Worm (Caenorhabditis elegans): ENCODE results near the gene galt-1.

Gene galt-1

DNA sequence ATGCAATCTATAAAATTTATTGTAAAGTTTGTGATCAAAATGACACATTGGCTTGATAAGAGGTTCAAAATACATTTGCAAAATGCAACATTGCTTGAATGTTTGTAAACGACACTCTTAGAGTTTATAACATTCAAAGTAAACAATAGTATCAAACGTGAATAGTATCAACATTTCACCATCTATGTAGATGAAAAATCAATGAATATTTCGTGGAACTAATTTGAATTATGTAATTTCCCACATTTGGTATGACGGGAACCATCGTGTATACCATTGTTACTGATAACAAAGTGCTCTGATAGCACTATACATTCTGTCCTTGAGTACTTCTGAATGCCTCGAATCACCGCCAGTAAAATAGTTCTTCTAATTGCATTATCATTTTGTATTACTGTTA, at the start of gene galt-1:
Gene galt-1 (plus strand): TSS at position 318 of the 400 bp plus-strand sequence.
- no peak for TF ChIP-seq tab-1 (GFP tag; IDR thresholded peaks at IDR 0.05)
- TF ChIP-seq ztf-29 (GFP tag; IDR thresholded peaks at IDR 0.05): no peak
- TF ChIP-seq ztf-23 (GFP tag; IDR thresholded peaks at IDR 0.05): no peak
- no peak for TF ChIP-seq flt-1 (GFP tag; IDR thresholded peaks at IDR 0.05)
- TF ChIP-seq klf-2 (GFP tag; conservative IDR thresholded peaks at IDR 0.05): no peak

DNA sequence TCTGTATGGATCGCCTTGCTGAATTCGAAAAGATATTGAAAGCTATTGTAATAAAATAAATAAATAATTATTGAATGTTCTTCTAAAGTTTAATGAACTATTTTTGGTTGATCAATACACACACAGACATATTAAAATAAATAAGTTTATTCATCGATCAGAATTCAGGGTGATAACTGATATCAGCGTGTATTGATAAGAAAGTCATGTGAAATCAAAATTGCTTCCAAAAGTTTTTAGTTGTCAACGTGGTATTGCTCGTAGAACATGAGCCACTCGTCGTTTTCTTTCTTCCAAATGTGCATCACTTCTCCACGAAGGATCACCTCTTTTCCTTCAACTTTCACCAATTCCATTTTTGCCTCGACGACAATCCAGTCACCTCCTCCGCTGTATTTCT, 48.3 kb upstream of the galt-1 start:
- TF ChIP-seq klf-2 (GFP tag; conservative IDR thresholded peaks at IDR 0.05): no peak
- TF ChIP-seq tab-1 (GFP tag; IDR thresholded peaks at IDR 0.05): no peak
- TF ChIP-seq flt-1 (GFP tag; IDR thresholded peaks at IDR 0.05): no peak
- no peak for TF ChIP-seq T22C8.4 (GFP tag; IDR thresholded peaks at IDR 0.05)
- no peak for TF ChIP-seq ztf-23 (GFP tag; IDR thresholded peaks at IDR 0.05)

DNA sequence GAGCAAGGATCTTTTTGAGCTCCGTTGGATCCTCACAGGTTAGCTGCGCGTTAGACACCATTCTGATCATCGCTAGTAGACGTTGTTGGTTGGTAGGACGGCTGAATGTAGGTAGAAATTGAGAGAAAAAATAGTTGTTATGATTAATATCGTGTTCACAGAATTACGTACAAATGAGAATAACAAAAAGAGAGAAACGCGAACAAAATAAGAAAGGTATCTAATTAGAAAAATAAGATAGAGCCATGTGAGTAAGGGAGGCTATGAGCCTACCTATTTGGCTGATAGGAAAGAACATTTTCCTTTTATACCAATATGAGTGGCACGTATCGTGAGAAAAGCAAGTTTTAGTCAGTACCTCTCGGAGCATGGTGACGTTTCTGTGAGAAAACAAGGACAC, 47.0 kb upstream of the galt-1 start, which contains the start of gene C04E6.8:
Gene C04E6.8 (minus strand): TSS at position 101 of the 400 bp plus-strand sequence.
- TF ChIP-seq T22C8.4 (GFP tag; IDR thresholded peaks at IDR 0.05) (no peak), klf-2 (GFP tag; conservative IDR thresholded peaks at IDR 0.05) (no peak), tab-1 (GFP tag; IDR thresholded peaks at IDR 0.05) (no peak), med-1 (GFP tag; optimal IDR thresholded peaks at IDR 0.05; ENCODE audit: insufficient read depth) (no peak)

DNA sequence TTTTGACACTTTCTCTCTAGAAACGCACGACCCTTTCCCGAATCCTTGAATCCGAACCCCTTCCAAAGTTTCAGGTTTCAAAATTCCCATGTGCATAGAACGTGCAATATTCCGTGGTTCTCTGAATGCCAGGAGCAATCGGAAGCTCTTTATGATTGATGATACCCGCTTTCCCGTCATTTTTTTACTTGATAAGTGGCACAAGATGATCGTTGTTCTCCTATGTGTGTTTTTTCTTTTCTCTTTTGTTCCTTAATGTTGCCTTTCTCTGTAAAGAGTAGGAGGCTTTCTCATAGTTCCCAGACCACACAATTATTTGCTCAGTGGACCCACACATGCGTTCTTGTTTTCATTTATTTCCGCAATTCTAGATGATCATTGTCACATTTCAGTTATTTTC, 41.9 kb upstream of the galt-1 start:
- no peak for TF ChIP-seq ref-1 (GFP tag; conservative IDR thresholded peaks at IDR 0.05)
- TF ChIP-seq med-1 (GFP tag; optimal IDR thresholded peaks at IDR 0.05; ENCODE audit: insufficient read depth): no peak
- no peak for TF ChIP-seq tab-1 (GFP tag; IDR thresholded peaks at IDR 0.05)
- TF ChIP-seq cog-1 (tag; optimal IDR thresholded peaks at IDR 0.05): no peak

DNA sequence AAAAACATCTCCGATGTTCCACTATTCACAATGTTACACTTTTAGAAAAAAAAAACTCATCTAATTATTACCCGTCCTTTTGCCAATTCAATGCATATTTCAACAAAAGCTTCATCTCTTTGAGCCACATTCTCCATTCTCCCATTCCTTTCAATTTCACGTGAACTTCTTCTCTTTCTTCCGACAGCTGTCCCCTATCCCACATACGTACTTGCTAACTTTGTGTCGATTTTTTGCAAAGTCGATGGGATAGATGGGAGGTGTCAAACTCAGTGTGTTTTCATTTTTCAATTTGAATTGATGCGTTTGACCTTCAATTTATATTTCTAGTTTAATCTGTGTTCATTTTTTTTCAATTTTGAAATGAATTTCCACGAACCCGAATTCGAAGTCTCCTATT, 39.5 kb upstream of the galt-1 start:
- TF ChIP-seq ztf-29 (GFP tag; IDR thresholded peaks at IDR 0.05) (no peak), ztf-23 (GFP tag; IDR thresholded peaks at IDR 0.05) (no peak), flt-1 (GFP tag; IDR thresholded peaks at IDR 0.05) (no peak), ref-1 (GFP tag; conservative IDR thresholded peaks at IDR 0.05) (no peak), tab-1 (GFP tag; IDR thresholded peaks at IDR 0.05) (no peak)

DNA sequence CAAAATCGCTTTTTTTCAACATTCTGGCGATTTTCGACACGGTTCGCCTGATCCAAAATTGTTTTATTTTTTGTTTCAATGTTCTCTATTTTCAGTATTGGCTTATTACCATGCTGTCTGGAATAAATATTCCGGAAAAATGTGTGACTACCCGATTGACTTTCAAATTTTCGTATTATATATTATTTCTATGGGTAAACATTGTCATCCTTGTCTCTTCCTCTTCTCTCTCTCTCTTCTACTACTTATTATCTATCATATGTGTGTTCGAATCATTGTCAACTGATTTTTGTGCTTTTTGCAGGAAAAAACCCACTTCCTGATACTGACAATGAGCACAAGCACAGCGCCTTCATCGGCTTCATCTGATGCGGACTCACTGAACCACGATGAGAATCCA, 37.7 kb upstream of the galt-1 start, which contains the start of gene C04E6.7:
Gene C04E6.7 (plus strand): TSS at position 301 of the 400 bp plus-strand sequence.
- no peak for TF ChIP-seq flt-1 (GFP tag; IDR thresholded peaks at IDR 0.05)
- TF ChIP-seq klf-2 (GFP tag; conservative IDR thresholded peaks at IDR 0.05): no peak
- no peak for TF ChIP-seq T22C8.4 (GFP tag; IDR thresholded peaks at IDR 0.05)
- TF ChIP-seq tab-1 (GFP tag; IDR thresholded peaks at IDR 0.05): no peak
- no peak for TF ChIP-seq med-1 (GFP tag; optimal IDR thresholded peaks at IDR 0.05; ENCODE audit: insufficient read depth)

DNA sequence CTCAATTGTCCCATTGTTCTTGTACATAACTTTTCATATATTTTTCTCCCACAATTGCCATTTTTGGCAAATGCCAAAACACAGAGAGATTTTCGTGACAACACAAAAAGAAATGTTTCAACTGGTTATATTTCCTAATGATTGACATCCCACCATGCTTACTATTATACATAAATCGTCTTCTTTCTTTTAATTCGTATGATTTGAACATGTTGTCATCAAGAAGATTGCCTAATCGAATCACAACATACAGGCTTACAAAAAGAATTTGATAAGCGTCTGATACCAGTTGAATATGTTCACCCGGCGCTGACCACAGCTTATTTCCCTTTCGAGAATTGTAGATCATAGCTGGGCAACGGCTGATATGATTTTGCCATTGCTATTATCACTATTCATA, 35.7 kb upstream of the galt-1 start, which contains the start of gene grd-9:
Gene grd-9 (plus strand): TSS at position 301 of the 400 bp plus-strand sequence.
- TF ChIP-seq med-1 (GFP tag; optimal IDR thresholded peaks at IDR 0.05; ENCODE audit: insufficient read depth): no peak
- TF ChIP-seq cog-1 (tag; optimal IDR thresholded peaks at IDR 0.05): no peak
- no peak for TF ChIP-seq ztf-29 (GFP tag; IDR thresholded peaks at IDR 0.05)
- TF ChIP-seq tab-1 (GFP tag; IDR thresholded peaks at IDR 0.05): no peak
- TF ChIP-seq flt-1 (GFP tag; IDR thresholded peaks at IDR 0.05): no peak
- no peak for TF ChIP-seq ref-1 (GFP tag; conservative IDR thresholded peaks at IDR 0.05)
- TF ChIP-seq T22C8.4 (GFP tag; IDR thresholded peaks at IDR 0.05): no peak
- TF ChIP-seq klf-2 (GFP tag; conservative IDR thresholded peaks at IDR 0.05): no peak
- TF ChIP-seq ztf-23 (GFP tag; IDR thresholded peaks at IDR 0.05): no peak

DNA sequence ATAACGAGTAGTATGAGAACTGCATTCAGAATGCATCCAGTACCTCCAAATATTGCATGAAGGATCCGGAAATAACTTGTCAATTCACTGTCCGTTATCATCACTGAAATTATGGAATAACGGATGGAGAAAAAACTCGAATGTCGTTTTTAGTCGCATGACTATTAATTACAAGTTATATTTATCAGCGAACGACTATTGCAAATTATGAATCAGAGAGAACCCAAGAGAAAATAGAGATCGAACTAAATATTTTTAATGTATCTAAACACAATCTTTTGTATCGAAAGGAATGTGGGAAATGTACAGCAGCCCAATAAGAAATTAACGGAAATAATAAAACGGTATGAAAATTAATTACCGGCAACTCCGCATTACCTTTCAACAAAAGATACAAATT, 30.8 kb upstream of the galt-1 start, which contains the start of gene srd-16:
Gene srd-16 (minus strand): TSS at position 101 of the 400 bp plus-strand sequence.
- no peak for TF ChIP-seq klf-2 (GFP tag; conservative IDR thresholded peaks at IDR 0.05)

DNA sequence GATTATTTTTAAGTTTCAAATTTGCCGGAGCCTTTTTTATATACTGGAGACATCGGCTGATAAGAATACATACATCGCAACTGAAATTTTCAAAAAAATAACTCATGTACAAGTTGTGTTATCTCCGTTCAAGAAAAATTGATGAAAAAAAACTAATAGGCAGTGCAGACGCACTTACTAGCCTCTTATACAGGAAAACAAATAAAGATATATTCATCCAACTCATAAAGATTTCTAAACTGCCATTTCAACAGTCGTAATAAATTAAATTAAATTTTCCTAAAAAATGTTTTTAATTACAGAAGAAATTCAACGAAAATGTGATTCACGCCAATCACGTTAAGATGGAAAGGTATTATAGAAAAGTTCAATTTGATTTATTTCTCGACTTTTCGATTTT, 28.9 kb upstream of the galt-1 start, which contains the start of gene C04E6.5:
Gene C04E6.5 (plus strand): TSS at position 301 of the 400 bp plus-strand sequence.
- no peak for TF ChIP-seq ztf-29 (GFP tag; IDR thresholded peaks at IDR 0.05)
- no peak for TF ChIP-seq med-1 (GFP tag; optimal IDR thresholded peaks at IDR 0.05; ENCODE audit: insufficient read depth)
- TF ChIP-seq ref-1 (GFP tag; conservative IDR thresholded peaks at IDR 0.05): no peak
- no peak for TF ChIP-seq cog-1 (tag; optimal IDR thresholded peaks at IDR 0.05)
- TF ChIP-seq ztf-23 (GFP tag; IDR thresholded peaks at IDR 0.05): no peak
- TF ChIP-seq klf-2 (GFP tag; conservative IDR thresholded peaks at IDR 0.05): no peak
- TF ChIP-seq flt-1 (GFP tag; IDR thresholded peaks at IDR 0.05): no peak

DNA sequence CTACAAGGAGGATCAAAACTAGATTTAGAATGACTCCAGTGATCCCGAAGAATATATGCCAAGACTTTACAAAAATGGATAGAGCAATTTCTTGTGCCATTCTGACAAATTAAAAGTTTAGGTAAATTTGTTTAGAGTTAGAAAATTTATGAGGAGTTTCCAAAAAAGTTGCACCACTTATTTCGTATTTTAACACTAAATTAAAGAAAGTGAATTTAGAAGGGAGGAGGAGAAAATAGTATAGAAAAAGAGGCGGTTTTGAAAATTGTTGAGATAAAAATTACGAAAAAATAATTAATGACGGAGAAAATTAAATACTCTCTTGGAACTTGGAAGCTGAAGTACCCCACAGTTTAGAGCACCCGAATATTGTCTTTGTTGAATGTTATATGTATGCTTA, 24.5 kb upstream of the galt-1 start, which contains the start of gene srd-15:
Gene srd-15 (minus strand): TSS at position 101 of the 400 bp plus-strand sequence.
- TF ChIP-seq cog-1 (tag; optimal IDR thresholded peaks at IDR 0.05) (no peak), klf-2 (GFP tag; conservative IDR thresholded peaks at IDR 0.05) (no peak), med-1 (GFP tag; optimal IDR thresholded peaks at IDR 0.05; ENCODE audit: insufficient read depth) (no peak), ztf-23 (GFP tag; IDR thresholded peaks at IDR 0.05) (no peak), ref-1 (GFP tag; conservative IDR thresholded peaks at IDR 0.05) (no peak), T22C8.4 (GFP tag; IDR thresholded peaks at IDR 0.05) (no peak), flt-1 (GFP tag; IDR thresholded peaks at IDR 0.05) (no peak), ztf-29 (GFP tag; IDR thresholded peaks at IDR 0.05) (no peak), tab-1 (GFP tag; IDR thresholded peaks at IDR 0.05) (no peak)

DNA sequence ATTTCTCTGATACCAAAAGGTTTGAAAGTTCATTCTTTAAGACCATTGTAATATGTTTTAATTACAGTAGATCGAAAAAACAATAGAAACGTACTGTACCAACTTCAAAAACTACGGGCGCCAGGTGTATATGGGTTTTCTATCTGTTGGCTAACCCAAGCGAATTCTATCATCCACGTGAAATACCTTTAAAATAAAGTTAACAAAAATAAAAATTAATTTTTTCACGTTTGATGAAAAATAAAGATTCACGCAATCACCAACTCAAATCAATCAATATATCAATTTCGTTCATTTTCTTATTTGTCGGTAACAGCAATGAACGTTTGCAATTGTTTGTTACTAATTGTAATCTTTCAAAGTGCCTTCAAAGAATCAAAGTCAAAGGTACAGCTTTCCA, 23.6 kb upstream of the galt-1 start, which contains the start of gene C04E6.4:
Gene C04E6.4 (plus strand): TSS at position 301 of the 400 bp plus-strand sequence.
- TF ChIP-seq med-1 (GFP tag; optimal IDR thresholded peaks at IDR 0.05; ENCODE audit: insufficient read depth) (no peak), klf-2 (GFP tag; conservative IDR thresholded peaks at IDR 0.05) (no peak), flt-1 (GFP tag; IDR thresholded peaks at IDR 0.05) (no peak), ztf-29 (GFP tag; IDR thresholded peaks at IDR 0.05) (no peak), ref-1 (GFP tag; conservative IDR thresholded peaks at IDR 0.05) (no peak), T22C8.4 (GFP tag; IDR thresholded peaks at IDR 0.05) (no peak), tab-1 (GFP tag; IDR thresholded peaks at IDR 0.05) (no peak), ztf-23 (GFP tag; IDR thresholded peaks at IDR 0.05) (no peak), cog-1 (tag; optimal IDR thresholded peaks at IDR 0.05) (no peak)
